Fruit fly (Drosophila melanogaster) whole organism, embryonic: ENCODE data around the gene Megf8.

Source experiments
- CG11456 ChIP-seq: fragments of 200-800 bp; sonication (Bioruptor generic); IDR thresholded peaks from 3 replicates; pipeline ENCODE4 v1.3.6; 2022; ENCODE audit warnings: missing biosample characterization, missing genetic modification characterization
- CG17385 ChIP-seq: fragments of 200-800 bp; sonication (Bioruptor generic); optimal IDR thresholded peaks from 3 replicates; lab custom pipeline; 2018; ENCODE audit warnings: missing biosample characterization, mild to moderate bottlenecking, missing genetic modification characterization
- CG3407 ChIP-seq: fragments of 200-800 bp; sonication (Bioruptor generic); optimal IDR thresholded peaks from 2 replicates; lab custom pipeline; 2018; ENCODE audit warnings: missing biosample characterization, mild to moderate bottlenecking, missing genetic modification characterization

DNA sequence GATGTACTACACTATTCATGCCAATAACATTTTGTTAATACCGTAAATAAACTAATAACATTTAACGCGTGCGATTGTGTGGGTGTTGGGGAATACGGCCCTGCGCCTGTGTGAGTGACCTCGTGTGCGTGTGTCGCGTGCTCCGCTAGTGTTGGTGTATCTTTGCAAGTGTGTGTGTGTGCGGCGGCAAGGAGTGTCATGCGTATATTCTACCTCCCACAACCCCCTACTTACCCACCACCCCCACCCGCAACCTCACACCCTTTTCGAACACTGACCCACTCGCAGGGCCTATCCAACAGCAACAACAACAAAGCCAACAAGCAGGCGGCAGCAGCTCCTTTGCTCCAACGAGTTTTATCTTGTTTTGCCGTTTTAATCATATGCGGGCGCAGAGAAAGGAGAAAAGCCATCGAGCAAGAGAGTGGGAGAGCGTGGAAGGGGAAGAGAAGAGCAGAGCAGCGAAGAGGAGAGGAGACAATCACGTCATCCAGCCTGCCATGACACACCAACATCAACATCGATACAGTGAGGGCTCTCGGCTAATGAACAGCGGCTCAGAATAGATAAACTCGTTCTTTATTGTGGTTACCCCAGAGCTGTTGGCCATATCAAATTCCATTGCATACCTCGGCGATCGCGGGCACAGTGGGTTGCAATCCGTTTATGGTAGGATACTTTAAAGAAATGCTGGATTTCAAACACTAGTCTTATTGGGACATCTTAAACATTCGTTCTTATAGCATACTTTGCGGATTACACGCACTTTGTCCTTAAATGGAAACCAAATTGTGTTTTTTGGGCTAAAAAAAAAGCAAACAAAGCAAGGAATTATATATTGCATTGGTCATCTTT, 41.3 kb downstream of the Megf8 start:
- TF ChIP-seq CG11456 (GFP tag; lab: Robert Waterston, UW) (no peak), CG3407 (GFP tag; lab: Kevin White, UChicago) (no peak), CG17385 (no peak)
